Worm (Caenorhabditis elegans) whole organism, L1 larva: ENCODE results near the gene F16B12.6.

Experiments used
- C04F5.9 ChIP-seq: sonication (generic microtip); optimal IDR thresholded peaks from 2 replicates; lab custom pipeline; 2016; ENCODE audit warnings: missing genetic modification characterization, missing compliant biosample characterization
- C16A3.4 ChIP-seq: fragments of 150-350 bp; optimal IDR thresholded peaks from 2 replicates; lab custom pipeline; 2014; ENCODE audit warnings: missing biosample characterization, missing genetic modification characterization
- aly-2 ChIP-seq: fragments of 150-350 bp; optimal IDR thresholded peaks from 2 replicates; lab custom pipeline; 2014; ENCODE audit warnings: missing biosample characterization, missing genetic modification characterization
- ceh-63 ChIP-seq: fragments of 200-800 bp; sonication (Bioruptor generic); optimal IDR thresholded peaks from 2 replicates; lab custom pipeline; 2018; ENCODE audit warnings: mild to moderate bottlenecking, missing genetic modification characterization, missing compliant biosample characterization
- ceh-8 ChIP-seq: fragments of 200-800 bp; sonication (Bioruptor generic); optimal IDR thresholded peaks from 2 replicates; lab custom pipeline; 2018; ENCODE audit warnings: mild to moderate bottlenecking, missing genetic modification characterization, moderate library complexity, missing compliant biosample characterization
- ceh-88 ChIP-seq: fragments of 200-800 bp; sonication (Bioruptor generic); IDR thresholded peaks from 2 replicates; pipeline ENCODE4 v1.3.6; 2022; ENCODE audit warnings: missing genetic modification characterization, missing compliant biosample characterization
- ceh-90 ChIP-seq: sonication (generic microtip); optimal IDR thresholded peaks from 2 replicates; lab custom pipeline; 2016; ENCODE audit warnings: missing genetic modification characterization, missing compliant biosample characterization
- ces-1 ChIP-seq: fragments of 150-350 bp; optimal IDR thresholded peaks from 2 replicates; lab custom pipeline; 2014; ENCODE audit warnings: missing biosample characterization, missing genetic modification reagents, missing genetic modification characterization
- dpl-1 ChIP-seq, 3 experiments: fragments of 150-350 bp in 2 of 3; sonication (generic microtip) in 1 of 3; optimal IDR thresholded peaks; 2 replicates each; lab custom pipeline; 2014 to 2017; ENCODE audit warnings: missing biosample characterization in 3 of 3, missing genetic modification characterization in 3 of 3, missing genetic modification reagents in 3 of 3
- efl-1 ChIP-seq, 4 experiments: fragments of 150-350 bp; optimal IDR thresholded peaks in 3 of 4; peaks in 1 of 4; 1 replicate in 1 of 4; 2 replicates in 3 of 4; lab custom pipeline; 2014; ENCODE audit warnings: missing biosample characterization in 2 of 4, missing genetic modification characterization in 2 of 4, missing genetic modification reagents in 2 of 4
- efl-3 ChIP-seq: fragments of 200-800 bp; sonication (Bioruptor generic); optimal IDR thresholded peaks from 2 replicates; lab custom pipeline; 2018; ENCODE audit warnings: mild to moderate bottlenecking, missing genetic modification characterization, missing compliant biosample characterization
- egl-13 ChIP-seq: sonication (generic microtip); optimal IDR thresholded peaks from 2 replicates; lab custom pipeline; 2016; ENCODE audit warnings: missing genotype, missing genetic modification reagents, missing genetic modification characterization, missing compliant biosample characterization
- egl-27 ChIP-seq, 2 experiments: fragments of 150-350 bp in 1 of 2; sonication (generic microtip); optimal IDR thresholded peaks; 3 replicates each; lab custom pipeline; 2017 to 2018; ENCODE audit warnings: missing biosample characterization in 2 of 2, missing genetic modification characterization in 2 of 2, missing genetic modification reagents in 2 of 2
- elt-2 ChIP-seq: sonication (generic microtip); optimal IDR thresholded peaks from 2 replicates; lab custom pipeline; 2016; ENCODE audit warnings: missing genetic modification characterization, mild to moderate bottlenecking, inconsistent platforms, missing compliant biosample characterization, missing genetic modification reagents
- ets-5 ChIP-seq: fragments of 200-800 bp; sonication (Bioruptor generic); IDR thresholded peaks from 2 replicates; pipeline ENCODE4 v1.3.6; 2022; ENCODE audit warnings: missing genetic modification characterization, missing compliant biosample characterization
- fkh-10 ChIP-seq: sonication (generic microtip); optimal IDR thresholded peaks from 2 replicates; lab custom pipeline; 2017; ENCODE audit warnings: missing biosample characterization, missing genetic modification reagents, missing genetic modification characterization
- fkh-8 ChIP-seq: sonication (generic microtip); optimal IDR thresholded peaks from 2 replicates; lab custom pipeline; 2016; ENCODE audit warnings: mild to moderate bottlenecking, missing genetic modification characterization, missing compliant biosample characterization
- fos-1 ChIP-seq: fragments of 150-350 bp; optimal IDR thresholded peaks from 2 replicates; lab custom pipeline; 2014; ENCODE audit warnings: missing biosample characterization, missing genetic modification characterization
- grh-1 ChIP-seq: fragments of 200-800 bp; sonication (Bioruptor generic); IDR thresholded peaks from 2 replicates; pipeline ENCODE4 v1.3.6; 2022; ENCODE audit warnings: missing genetic modification reagents, missing genetic modification characterization, missing compliant biosample characterization
- hlh-17 ChIP-seq: fragments of 200-800 bp; sonication (Bioruptor generic); optimal IDR thresholded peaks from 2 replicates; lab custom pipeline; 2018; ENCODE audit warnings: missing genetic modification characterization, mild to moderate bottlenecking, missing compliant biosample characterization, moderate library complexity, borderline replicate concordance
- hlh-4 ChIP-seq: sonication (generic microtip); optimal IDR thresholded peaks from 2 replicates; lab custom pipeline; 2016; ENCODE audit warnings: mild to moderate bottlenecking, missing genetic modification characterization, missing compliant biosample characterization
- jun-1 ChIP-seq: fragments of 150-350 bp; optimal IDR thresholded peaks from 2 replicates; lab custom pipeline; 2014; ENCODE audit warnings: missing biosample characterization, missing genetic modification reagents, missing genetic modification characterization
- lin-14 ChIP-seq: fragments of 200-800 bp; sonication (Bioruptor generic); optimal IDR thresholded peaks from 2 replicates; lab custom pipeline; 2018; ENCODE audit warnings: mild to moderate bottlenecking, missing genetic modification characterization, moderate library complexity, missing compliant biosample characterization
- lin-15B ChIP-seq: fragments of 150-350 bp; sonication (generic microtip); optimal IDR thresholded peaks from 3 replicates; lab custom pipeline; 2014; ENCODE audit warnings: missing biosample characterization, missing genetic modification characterization
- lir-3 ChIP-seq: sonication (generic microtip); optimal IDR thresholded peaks from 2 replicates; lab custom pipeline; 2016; ENCODE audit warnings: mild to moderate bottlenecking, missing genetic modification characterization, moderate library complexity, missing compliant biosample characterization; ENCODE audit not compliant: poor library complexity
- lsy-2 ChIP-seq, 2 experiments: fragments of 150-350 bp; optimal IDR thresholded peaks; 2 replicates each; lab custom pipeline; 2014; ENCODE audit warnings: missing biosample characterization in 2 of 2, missing genetic modification characterization in 2 of 2
- mab-9 ChIP-seq: fragments of 200-800 bp; sonication (Bioruptor generic); IDR thresholded peaks from 2 replicates; pipeline ENCODE4 v1.3.6; 2022; ENCODE audit warnings: missing genetic modification reagents, missing genetic modification characterization, missing compliant biosample characterization
- mdl-1 ChIP-seq, 2 experiments: fragments of 150-350 bp; optimal IDR thresholded peaks; 2 replicates each; lab custom pipeline; 2014 to 2017; ENCODE audit warnings: missing biosample characterization in 2 of 2, missing genetic modification characterization in 2 of 2, inconsistent platforms in 1 of 2
- nhr-11 ChIP-seq: fragments of 150-350 bp; optimal IDR thresholded peaks from 2 replicates; lab custom pipeline; 2014; ENCODE audit warnings: missing biosample characterization, missing genetic modification characterization
- nhr-19 ChIP-seq: fragments of 200-800 bp; sonication (Bioruptor generic); conservative IDR thresholded peaks from 2 replicates; pipeline ENCODE4 v1.3.6; 2022; ENCODE audit warnings: missing genetic modification characterization, missing compliant biosample characterization
- nhr-20 ChIP-seq: sonication (generic microtip); optimal IDR thresholded peaks from 2 replicates; lab custom pipeline; 2016; ENCODE audit warnings: mild to moderate bottlenecking, missing genetic modification characterization, missing compliant biosample characterization
- nhr-237 ChIP-seq: fragments of 150-350 bp; optimal IDR thresholded peaks from 2 replicates; lab custom pipeline; 2014; ENCODE audit warnings: missing biosample characterization, missing genetic modification characterization
- nhr-47 ChIP-seq: sonication (generic microtip); optimal IDR thresholded peaks from 2 replicates; lab custom pipeline; 2016; ENCODE audit warnings: mild to moderate bottlenecking, missing genetic modification characterization, moderate library complexity, missing compliant biosample characterization
- nhr-76 ChIP-seq: sonication (generic microtip); optimal IDR thresholded peaks from 2 replicates; lab custom pipeline; 2017; ENCODE audit warnings: missing biosample characterization, missing genetic modification characterization
- nhr-84 ChIP-seq: sonication (generic microtip); optimal IDR thresholded peaks from 2 replicates; lab custom pipeline; 2017; ENCODE audit warnings: missing biosample characterization, missing genetic modification characterization
- nhr-90 ChIP-seq: sonication (generic microtip); optimal IDR thresholded peaks from 2 replicates; lab custom pipeline; 2016; ENCODE audit warnings: mild to moderate bottlenecking, missing genetic modification characterization, missing compliant biosample characterization; ENCODE audit not compliant: poor library complexity
- pqm-1 ChIP-seq: sonication (generic microtip); optimal IDR thresholded peaks from 3 replicates; lab custom pipeline; 2017; ENCODE audit warnings: missing biosample characterization, missing genetic modification characterization
- skn-1 ChIP-seq: fragments of 150-350 bp; optimal IDR thresholded peaks from 2 replicates; lab custom pipeline; 2014; ENCODE audit warnings: missing biosample characterization, missing genetic modification characterization
- snpc-4 ChIP-seq: fragments of 150-350 bp; optimal IDR thresholded peaks from 2 replicates; lab custom pipeline; 2014; ENCODE audit warnings: missing biosample characterization, missing genetic modification characterization
- snu-23 ChIP-seq: sonication (generic microtip); optimal IDR thresholded peaks from 2 replicates; lab custom pipeline; 2016; ENCODE audit warnings: missing genetic modification characterization, missing compliant biosample characterization
- sox-4 ChIP-seq: sonication (generic microtip); optimal IDR thresholded peaks from 2 replicates; lab custom pipeline; 2016; ENCODE audit warnings: missing genetic modification characterization, missing compliant biosample characterization
- sptf-1 ChIP-seq: fragments of 150-350 bp; optimal IDR thresholded peaks from 2 replicates; lab custom pipeline; 2014; ENCODE audit warnings: missing biosample characterization, missing genetic modification characterization
- sup-37 ChIP-seq: fragments of 200-800 bp; sonication (Bioruptor generic); optimal IDR thresholded peaks from 2 replicates; lab custom pipeline; 2018; ENCODE audit warnings: mild to moderate bottlenecking, missing genetic modification characterization, missing compliant biosample characterization
- swsn-7 ChIP-seq: sonication (generic microtip); optimal IDR thresholded peaks from 2 replicates; lab custom pipeline; 2016; ENCODE audit warnings: missing genetic modification characterization, missing compliant biosample characterization
- unc-30 ChIP-seq: sonication (generic microtip); optimal IDR thresholded peaks from 2 replicates; lab custom pipeline; 2017; ENCODE audit warnings: missing biosample characterization, missing genetic modification characterization
- unc-62 ChIP-seq: fragments of 150-350 bp; optimal IDR thresholded peaks from 2 replicates; lab custom pipeline; 2014; ENCODE audit warnings: missing biosample characterization, missing genetic modification reagents, missing genetic modification characterization
- unc-86 ChIP-seq: sonication (generic microtip); optimal IDR thresholded peaks from 2 replicates; lab custom pipeline; 2016; ENCODE audit warnings: missing genetic modification characterization, missing compliant biosample characterization
- xbp-1 ChIP-seq: sonication (generic microtip); optimal IDR thresholded peaks from 2 replicates; lab custom pipeline; 2016; ENCODE audit warnings: missing genetic modification characterization, missing compliant biosample characterization
- zag-1 ChIP-seq: fragments of 150-350 bp; optimal IDR thresholded peaks from 2 replicates; lab custom pipeline; 2014; ENCODE audit warnings: missing biosample characterization, missing genetic modification characterization
- zip-4 ChIP-seq: fragments of 200-800 bp; sonication (Bioruptor generic); optimal IDR thresholded peaks from 2 replicates; lab custom pipeline; 2018; ENCODE audit warnings: mild to moderate bottlenecking, missing genetic modification characterization, moderate library complexity, missing compliant biosample characterization
- ztf-11 ChIP-seq, 2 experiments: sonication (generic microtip); optimal IDR thresholded peaks; 2 replicates each; lab custom pipeline; 2016 to 2017; ENCODE audit warnings: missing genetic modification characterization in 2 of 2, missing biosample characterization in 1 of 2, missing compliant biosample characterization in 1 of 2
- ztf-4 ChIP-seq: fragments of 150-350 bp; optimal IDR thresholded peaks from 2 replicates; lab custom pipeline; 2014; ENCODE audit warnings: missing biosample characterization, missing genetic modification characterization

F16B12.6 gene

ce11 chrX:14063830-14064229, 38.3 kb upstream of the F16B12.6 start (continued):
- TF ChIP-seq dpl-1 (GFP tag; optimal IDR thresholded peaks at IDR 0.05; lab: Kevin White, UChicago) (peak in 2 of 3 experiments; percentile 37 to 49), grh-1 (peak; percentile 42; the same call in 1 of the 2 replicates), nhr-19 (GFP tag; lab: Robert Waterston, UW) (peak; percentile 91), lin-15B (tag; lab: Kevin White, UChicago) (no peak), sptf-1 (tag; lab: Kevin White, UChicago) (no peak), unc-62 (GFP tag; lab: Kevin White, UChicago) (no peak), swsn-7 (tag; lab: Kevin White, UChicago) (peak; percentile 91), ceh-8 (GFP tag; lab: Kevin White, UChicago) (peak; percentile 83), hlh-17 (GFP tag; lab: Kevin White, UChicago) (no peak), lir-3 (tag; lab: Kevin White, UChicago) (peak; percentile 83), aly-2 (peak; percentile 82), efl-1 (optimal IDR thresholded peaks at IDR 0.05; lab: Kevin White, UChicago) (peak; percentile 54 to 64), efl-1 (GFP tag; optimal IDR thresholded peaks at IDR 0.05 in 1 of 2; lab: Kevin White, UChicago) (peak; percentile 7 to 94), C04F5.9 (peak; percentile 36), nhr-237 (tag; lab: Kevin White, UChicago) (peak; percentile 42), nhr-47 (tag; lab: Kevin White, UChicago) (peak; percentile 90), sox-4 (tag; lab: Kevin White, UChicago) (peak; percentile 28), xbp-1 (tag; lab: Kevin White, UChicago) (peak; percentile 88), jun-1 (tag; lab: Kevin White, UChicago) (peak; percentile 74), nhr-20 (tag; lab: Kevin White, UChicago) (peak; percentile 90), elt-2 (tag; lab: Kevin White, UChicago) (peak; percentile 76), ceh-63 (GFP tag; lab: Kevin White, UChicago) (no peak), egl-13 (tag; lab: Kevin White, UChicago) (peak; percentile 81), lin-14 (GFP tag; lab: Kevin White, UChicago) (peak; percentile 91), unc-86 (tag; lab: Kevin White, UChicago) (peak; percentile 75), pqm-1 (tag; lab: Kevin White, UChicago) (no peak), ztf-11 (tag; optimal IDR thresholded peaks at IDR 0.05; lab: Kevin White, UChicago) (peak in 1 of 2 experiments; percentile 29), ceh-90 (no peak), nhr-90 (tag; lab: Kevin White, UChicago) (peak; percentile 87), ets-5 (no peak), snpc-4 (tag; lab: Kevin White, UChicago) (peak; percentile 87), nhr-76 (tag; lab: Kevin White, UChicago) (no peak), zag-1 (tag; lab: Kevin White, UChicago) (peak; percentile 64), nhr-84 (tag; lab: Kevin White, UChicago) (no peak), sup-37 (GFP tag; lab: Kevin White, UChicago) (peak; percentile 75), mdl-1 (tag; optimal IDR thresholded peaks at IDR 0.05; lab: Kevin White, UChicago) (peak in 1 of 2 experiments; percentile 90), mab-9 (GFP tag; lab: Robert Waterston, UW) (0 out of 2 replicates have a peak, but pooled peaks have one; percentile 44), zip-4 (peak; percentile 55), fkh-10 (GFP tag; lab: Kevin White, UChicago) (peak; percentile 74), lsy-2 (tag; optimal IDR thresholded peaks at IDR 0.05; lab: Kevin White, UChicago) (peak; percentile 82 to 85), unc-30 (tag; lab: Kevin White, UChicago) (no peak), ceh-88 (GFP tag; lab: Robert Waterston, UW) (peak; percentile 66), skn-1 (tag; lab: Kevin White, UChicago) (peak; percentile 62), fkh-8 (peak; percentile 82), nhr-11 (tag; lab: Kevin White, UChicago) (peak; percentile 44), hlh-4 (tag; lab: Kevin White, UChicago) (no peak), ztf-4 (tag; lab: Kevin White, UChicago) (peak; percentile 82), C16A3.4 (tag; lab: Kevin White, UChicago) (peak; percentile 91), fos-1 (peak; percentile 87), snu-23 (peak; percentile 96), ces-1 (GFP tag; lab: Kevin White, UChicago) (no peak), efl-3 (GFP tag; lab: Kevin White, UChicago) (peak; percentile 5), egl-27 (tag; optimal IDR thresholded peaks at IDR 0.05; lab: Kevin White, UChicago) (peak; percentile 33 to 56)
